Fruit fly (Drosophila melanogaster): Measurements from ENCODE around the gene TyrR.
A peak's percentile ranks its signal among the peaks of the same experiment; 100 is the strongest.

The TyrR gene

dm6 chr3R:17810951-17811706, 48.1 kb upstream of the TyrR start, which contains the start of the genes Alg1 and tinc (continued):
- TF ChIP-seq esg (GFP tag; conservative IDR thresholded peaks at IDR 0.05) (peak; percentile 24; the same call in 1 of the 2 replicates), CG33213 (GFP tag; optimal IDR thresholded peaks at IDR 0.05) (no peak), Atf3 (GFP tag; optimal IDR thresholded peaks at IDR 0.05) (no peak), CG3726 (GFP tag; IDR thresholded peaks at IDR 0.05) (no peak), eve (GFP tag; optimal IDR thresholded peaks at IDR 0.05) (no peak), stwl (tag; optimal IDR thresholded peaks at IDR 0.05) (peak; percentile 80), zen (tag; optimal IDR thresholded peaks at IDR 0.05) (peak; percentile 49), slbo (GFP tag; IDR thresholded peaks at IDR 0.05) (peak; percentile 74), CG3281 (GFP tag; optimal IDR thresholded peaks at IDR 0.05) (peak; percentile 64), dmrt99B (tag; optimal IDR thresholded peaks at IDR 0.05) (peak; percentile 77), CG11723 (GFP tag; optimal IDR thresholded peaks at IDR 0.05) (peak; percentile 14), insv (GFP tag; optimal IDR thresholded peaks at IDR 0.05) (peak in 1 of 2 experiments; percentile 55), CG4854 (GFP tag; optimal IDR thresholded peaks at IDR 0.05) (no peak), Neu2 (GFP tag; optimal IDR thresholded peaks at IDR 0.05; ENCODE audit: borderline replicate concordance) (no peak), CG17568 (GFP tag; optimal IDR thresholded peaks at IDR 0.05) (peak; percentile 97), CoRest (tag; optimal IDR thresholded peaks at IDR 0.05) (peak; percentile 84), caup (GFP tag; optimal IDR thresholded peaks at IDR 0.05; ENCODE audit: severe bottlenecking) (no peak), CG4820 (GFP tag; optimal IDR thresholded peaks at IDR 0.05) (peak; percentile 23), Doc3 (GFP tag; IDR thresholded peaks at IDR 0.05; ENCODE audit: partially characterized antibody) (no peak), Xbp1 (GFP tag; optimal IDR thresholded peaks at IDR 0.05) (peak; percentile 64), CG9727 (GFP tag; optimal IDR thresholded peaks at IDR 0.05) (peak; percentile 65), Vsx1 (GFP tag; optimal IDR thresholded peaks at IDR 0.05) (no peak), zfh1 (GFP tag; IDR thresholded peaks at IDR 0.05) (peak; percentile 58; the same call in 1 of the 3 replicates), D19A (tag; optimal IDR thresholded peaks at IDR 0.05) (peak; percentile 68), CG7928 (GFP tag; optimal IDR thresholded peaks at IDR 0.05) (no peak), CG15696 (tag; optimal IDR thresholded peaks at IDR 0.05) (peak; percentile 73), Elba2 (GFP tag; optimal IDR thresholded peaks at IDR 0.05) (no peak), ara (GFP tag; IDR thresholded peaks at IDR 0.05) (no peak), cas (GFP tag; IDR thresholded peaks at IDR 0.05) (peak; percentile 46; the same call in 1 of the 2 replicates), CG6254 (GFP tag; optimal IDR thresholded peaks at IDR 0.05) (no peak), Sin3A (optimal IDR thresholded peaks at IDR 0.05) (peak; percentile 32), ab (GFP tag; optimal IDR thresholded peaks at IDR 0.05) (no peak), CG7372 (GFP tag; IDR thresholded peaks at IDR 0.05) (peak; percentile 26; the same call in 1 of the 2 replicates), CG4404 (GFP tag; IDR thresholded peaks at IDR 0.05) (no peak), CG12942 (GFP tag; optimal IDR thresholded peaks at IDR 0.05) (no peak), Taf1 (GFP tag; IDR thresholded peaks at IDR 0.05) (peak; percentile 60), pros (GFP tag; optimal IDR thresholded peaks at IDR 0.05) (no peak), ssp (GFP tag; IDR thresholded peaks at IDR 0.05) (0 out of 2 replicates have a peak, but pooled peaks have one; percentile 27), CG15269 (tag; optimal IDR thresholded peaks at IDR 0.05) (peak; percentile 83), CG1529 (GFP tag; optimal IDR thresholded peaks at IDR 0.05) (no peak), grn (GFP tag; optimal IDR thresholded peaks at IDR 0.05) (peak; percentile 30), lov (optimal IDR thresholded peaks at IDR 0.05) (no peak), lov (GFP tag; IDR thresholded peaks at IDR 0.05) (no peak; the same call in 2 of the 3 replicates), pnt (GFP tag; optimal IDR thresholded peaks at IDR 0.05) (no peak), CG10959 (GFP tag; IDR thresholded peaks at IDR 0.05) (no peak), Atf6 (GFP tag; IDR thresholded peaks at IDR 0.05) (peak; percentile 78), Six4 (GFP tag; optimal IDR thresholded peaks at IDR 0.05) (peak; percentile 42), CG2129 (GFP tag; IDR thresholded peaks at IDR 0.05; ENCODE audit: partially characterized antibody) (no peak), pzg (GFP tag; optimal IDR thresholded peaks at IDR 0.05) (peak; percentile 90), Oli (tag; optimal IDR thresholded peaks at IDR 0.05) (peak; percentile 22)

All from whole organism, embryonic.